Fruit fly (Drosophila melanogaster): Measurements from ENCODE around the gene RagA-B.

Gene RagA-B

DNA sequence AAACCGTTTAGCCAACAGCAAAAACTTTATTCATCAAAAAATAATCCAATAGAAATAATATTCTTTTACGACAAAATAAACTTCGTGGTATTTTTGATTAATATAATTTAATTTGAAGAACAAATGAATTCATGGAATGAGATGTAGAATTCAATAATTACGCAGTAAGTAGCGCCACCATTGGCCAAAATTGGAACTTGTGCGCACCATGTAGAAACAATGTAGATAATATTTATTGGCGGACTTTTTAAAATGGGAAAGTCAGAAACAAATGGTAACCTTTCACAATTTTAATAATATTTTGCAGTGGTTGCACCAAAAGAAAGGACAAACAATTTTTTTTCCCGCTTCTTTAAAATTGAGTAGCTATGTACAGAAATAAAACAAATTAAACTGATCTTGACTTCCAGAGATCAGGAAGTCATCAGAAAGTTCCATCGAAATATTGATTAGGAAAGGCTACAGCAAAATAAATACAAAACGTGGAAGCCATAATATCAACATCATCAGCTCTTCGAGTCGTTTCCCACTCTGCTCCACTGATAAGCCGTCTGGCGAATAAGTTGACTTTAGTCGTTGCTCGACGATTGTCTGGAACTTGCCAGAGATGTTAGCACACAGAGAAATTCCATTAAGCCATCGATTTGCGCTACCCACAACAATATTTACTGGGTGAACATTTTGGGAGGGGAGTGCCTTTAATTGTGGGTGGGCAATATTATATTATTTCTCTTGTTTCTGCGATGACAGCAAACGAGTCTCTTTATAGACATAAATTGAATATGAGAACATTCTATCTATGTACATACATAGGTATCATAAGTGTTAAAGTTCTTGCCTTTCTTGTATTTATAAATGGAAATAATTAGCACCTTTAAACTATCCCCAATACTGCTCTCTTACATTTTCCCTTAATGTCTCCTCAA, 4.0 kb downstream of the RagA-B start (continued):
- TF ChIP-seq CrebB (tag; optimal IDR thresholded peaks at IDR 0.05) (no peak), CG13287 (GFP tag; IDR thresholded peaks at IDR 0.05; ENCODE audit: partially characterized antibody) (peak; percentile 2), Asciz (GFP tag; optimal IDR thresholded peaks at IDR 0.05) (peak; percentile 8), CG17912 (GFP tag; optimal IDR thresholded peaks at IDR 0.05) (peak; percentile 27), tx (GFP tag; optimal IDR thresholded peaks at IDR 0.05) (no peak), NFAT (GFP tag; IDR thresholded peaks at IDR 0.05) (no peak), BtbVII (GFP tag; optimal IDR thresholded peaks at IDR 0.05) (peak; percentile 0), bab2 (GFP tag; optimal IDR thresholded peaks at IDR 0.05) (no peak), CG10543 (GFP tag; optimal IDR thresholded peaks at IDR 0.05) (no peak), YL-1 (GFP tag; optimal IDR thresholded peaks at IDR 0.05) (no peak), seq (GFP tag; IDR thresholded peaks at IDR 0.05) (peak; percentile 54), pros (GFP tag; optimal IDR thresholded peaks at IDR 0.05) (no peak), Ada2b (GFP tag; IDR thresholded peaks at IDR 0.05) (no peak), CG11247 (GFP tag; IDR thresholded peaks at IDR 0.05) (no peak), CG10431 (GFP tag; optimal IDR thresholded peaks at IDR 0.05) (no peak), dimm (GFP tag; IDR thresholded peaks at IDR 0.05) (no peak), CG15479 (GFP tag; optimal IDR thresholded peaks at IDR 0.05) (no peak), usp (GFP tag; optimal IDR thresholded peaks at IDR 0.05) (no peak), Six4 (GFP tag; optimal IDR thresholded peaks at IDR 0.05) (no peak), br (optimal IDR thresholded peaks at IDR 0.05) (no peak), CG10209 (GFP tag; optimal IDR thresholded peaks at IDR 0.05) (no peak), pfk (GFP tag; optimal IDR thresholded peaks at IDR 0.05) (peak; percentile 18), CG7963 (GFP tag; IDR thresholded peaks at IDR 0.05; ENCODE audit: partially characterized antibody) (peak; percentile 56; the same call in 2 of the 3 replicates), Opbp (GFP tag; IDR thresholded peaks at IDR 0.05; ENCODE audit: partially characterized antibody) (peak; percentile 56; the same call in 2 of the 3 replicates), CG14667 (GFP tag; IDR thresholded peaks at IDR 0.05) (no peak), vvl (GFP tag; IDR thresholded peaks at IDR 0.05) (no peak; the same call in 1 of the 2 replicates), CG15073 (GFP tag; optimal IDR thresholded peaks at IDR 0.05) (no peak), CG12071 (GFP tag; optimal IDR thresholded peaks at IDR 0.05) (no peak), NC2β (GFP tag; optimal IDR thresholded peaks at IDR 0.05) (no peak), phol (tag; optimal IDR thresholded peaks at IDR 0.05) (peak; percentile 16), Aef1 (GFP tag; IDR thresholded peaks at IDR 0.05) (no peak), CG15601 (tag; optimal IDR thresholded peaks at IDR 0.05) (no peak), lmd (GFP tag; IDR thresholded peaks at IDR 0.05) (no peak), p53 (GFP tag; optimal IDR thresholded peaks at IDR 0.05) (no peak), hth (optimal IDR thresholded peaks at IDR 0.05) (no peak), pb (GFP tag; optimal IDR thresholded peaks at IDR 0.05) (no peak), ttk (GFP tag; IDR thresholded peaks at IDR 0.05) (no peak), CG2202 (tag; optimal IDR thresholded peaks at IDR 0.05) (no peak), ci (GFP tag; IDR thresholded peaks at IDR 0.05) (no peak), Hr78 (GFP tag; optimal IDR thresholded peaks at IDR 0.05) (no peak), so (GFP tag; IDR thresholded peaks at IDR 0.05) (0 out of 3 replicates have a peak, but pooled peaks have one; percentile 27), CG7987 (GFP tag; optimal IDR thresholded peaks at IDR 0.05) (no peak), Tbp (GFP tag; optimal IDR thresholded peaks at IDR 0.05) (no peak), Sry-β (GFP tag; optimal IDR thresholded peaks at IDR 0.05) (no peak), CG2116 (GFP tag; optimal IDR thresholded peaks at IDR 0.05) (no peak), pita (GFP tag; optimal IDR thresholded peaks at IDR 0.05) (no peak), tna (GFP tag; IDR thresholded peaks at IDR 0.05; ENCODE audit: partially characterized antibody) (peak; percentile 18; the same call in 1 of the 2 replicates), gce (GFP tag; IDR thresholded peaks at IDR 0.05) (no peak), run (tag; optimal IDR thresholded peaks at IDR 0.05) (no peak), crol (GFP tag; IDR thresholded peaks at IDR 0.05) (no peak)
